Worm (Caenorhabditis elegans) whole organism, young adult: ENCODE data around the gene ooc-3.

Experiments used
- B0019.2 ChIP-seq: fragments of 200-800 bp; sonication (Bioruptor generic); conservative IDR thresholded peaks from 2 replicates; pipeline ENCODE4 v1.3.6; 2022; ENCODE audit warnings: missing genetic modification reagents, missing genetic modification characterization, missing compliant biosample characterization
- F23B12.7 ChIP-seq: sonication (generic microtip); optimal IDR thresholded peaks from 2 replicates; lab custom pipeline; 2017; ENCODE audit warnings: missing genetic modification characterization, mild to moderate bottlenecking, missing compliant biosample characterization, antibody characterized with exemption, moderate library complexity; ENCODE audit not compliant: insufficient read depth
- F33H1.4 ChIP-seq: fragments of 200-800 bp; sonication (Bioruptor generic); IDR thresholded peaks from 2 replicates; pipeline ENCODE4 v1.3.6; 2022; ENCODE audit warnings: missing genetic modification reagents, missing genetic modification characterization, missing compliant biosample characterization
- F37B4.10 ChIP-seq: fragments of 200-800 bp; sonication (Bioruptor generic); IDR thresholded peaks from 2 replicates; pipeline ENCODE4 v1.3.6; 2022; ENCODE audit warnings: missing genetic modification characterization, missing compliant biosample characterization
- F39B2.1 ChIP-seq: fragments of 200-800 bp; sonication (Bioruptor generic); IDR thresholded peaks from 2 replicates; pipeline ENCODE4 v1.3.6; 2022; ENCODE audit warnings: missing genetic modification reagents, missing genetic modification characterization, missing compliant biosample characterization
- F49E8.2 ChIP-seq: sonication (generic microtip); optimal IDR thresholded peaks from 3 replicates; lab custom pipeline; 2017; ENCODE audit warnings: missing genetic modification characterization, mild to moderate bottlenecking, missing compliant biosample characterization, antibody characterized with exemption, moderate library complexity; ENCODE audit not compliant: insufficient read depth
- Y53G8AR.9 ChIP-seq: fragments of 200-800 bp; sonication (Bioruptor generic); conservative IDR thresholded peaks from 2 replicates; pipeline ENCODE4 v1.3.6; 2022; ENCODE audit warnings: missing genetic modification reagents, missing genetic modification characterization, missing compliant biosample characterization
- Y79H2A.3 ChIP-seq: fragments of 200-800 bp; sonication (Bioruptor generic); conservative IDR thresholded peaks from 2 replicates; pipeline ENCODE4 v1.3.6; 2022; ENCODE audit warnings: missing genetic modification reagents, missing genetic modification characterization, missing compliant biosample characterization
- akir-1 ChIP-seq: fragments of 200-800 bp; sonication (Bioruptor generic); optimal IDR thresholded peaks from 2 replicates; lab custom pipeline; 2018; ENCODE audit warnings: mild to moderate bottlenecking, missing genetic modification characterization, moderate library complexity, missing compliant biosample characterization
- atf-7 ChIP-seq: sonication (generic microtip); optimal IDR thresholded peaks from 2 replicates; lab custom pipeline; 2017; ENCODE audit warnings: mild to moderate bottlenecking, missing genetic modification characterization, missing compliant biosample characterization
- attf-6 ChIP-seq: fragments of 200-800 bp; sonication (Bioruptor generic); IDR thresholded peaks from 2 replicates; pipeline ENCODE4 v1.3.6; 2022; ENCODE audit warnings: missing genetic modification reagents, missing genetic modification characterization, missing compliant biosample characterization
- bed-1 ChIP-seq: fragments of 200-800 bp; sonication (Bioruptor generic); IDR thresholded peaks from 2 replicates; pipeline ENCODE4 v1.3.6; 2022; ENCODE audit warnings: missing genetic modification reagents, missing genetic modification characterization, missing compliant biosample characterization
- bed-2 ChIP-seq: fragments of 200-800 bp; sonication (Bioruptor generic); IDR thresholded peaks from 2 replicates; pipeline ENCODE4 v1.3.6; 2022; ENCODE audit warnings: missing genetic modification reagents, missing genetic modification characterization, missing compliant biosample characterization
- cebp-1 ChIP-seq, 2 experiments: fragments of 200-800 bp in 1 of 2; sonication (Bioruptor generic) in 1 of 2; sonication (generic microtip) in 1 of 2; IDR thresholded peaks in 1 of 2; optimal IDR thresholded peaks in 1 of 2; 2 replicates each; pipeline versions ENCODE4 v1.3.6 to Lab custom; 2017 to 2022; ENCODE audit warnings: missing compliant biosample characterization in 2 of 2, missing genetic modification characterization in 2 of 2, mild to moderate bottlenecking in 1 of 2, missing genetic modification reagents in 1 of 2, moderate library complexity in 1 of 2
- ceh-40 ChIP-seq: fragments of 200-800 bp; sonication (Bioruptor generic); IDR thresholded peaks from 2 replicates; pipeline ENCODE4 v1.3.6; 2022; ENCODE audit warnings: missing genetic modification characterization, missing compliant biosample characterization
- ceh-58 ChIP-seq: fragments of 200-800 bp; sonication (Bioruptor generic); IDR thresholded peaks from 2 replicates; pipeline ENCODE4 v1.3.6; 2022; ENCODE audit warnings: missing genetic modification characterization, missing compliant biosample characterization
- die-1 ChIP-seq: sonication (generic microtip); optimal IDR thresholded peaks from 2 replicates; lab custom pipeline; 2016; ENCODE audit warnings: missing genotype, mild to moderate bottlenecking, missing genetic modification characterization, missing compliant biosample characterization
- egl-44 ChIP-seq: fragments of 200-800 bp; sonication (Bioruptor generic); IDR thresholded peaks from 2 replicates; pipeline ENCODE4 v1.3.6; 2022; ENCODE audit warnings: missing genetic modification reagents, missing genetic modification characterization, missing compliant biosample characterization
- egrh-3 ChIP-seq: fragments of 200-800 bp; sonication (Bioruptor generic); IDR thresholded peaks from 2 replicates; pipeline ENCODE4 v1.3.6; 2022; ENCODE audit warnings: missing genetic modification reagents, missing genetic modification characterization, missing compliant biosample characterization
- ekl-4 ChIP-seq: fragments of 200-800 bp; sonication (Bioruptor generic); IDR thresholded peaks from 2 replicates; pipeline ENCODE4 v1.3.6; 2022; ENCODE audit warnings: missing genetic modification reagents, missing genetic modification characterization, missing compliant biosample characterization
- him-1 ChIP-seq: sonication (generic microtip); optimal IDR thresholded peaks from 2 replicates; lab custom pipeline; 2016; ENCODE audit warnings: missing genotype, missing genetic modification reagents, missing genetic modification characterization, missing compliant biosample characterization
- hmg-1.2 ChIP-seq: fragments of 200-800 bp; sonication (Bioruptor generic); IDR thresholded peaks from 2 replicates; pipeline ENCODE4 v1.3.6; 2022; ENCODE audit warnings: missing genetic modification reagents, missing genetic modification characterization, missing compliant biosample characterization
- hrde-1 ChIP-seq: sonication (generic microtip); optimal IDR thresholded peaks from 2 replicates; lab custom pipeline; 2016; ENCODE audit warnings: missing genetic modification characterization, mild to moderate bottlenecking, missing compliant biosample characterization, moderate library complexity, missing genotype, missing genetic modification reagents, borderline replicate concordance
- hsf-1 ChIP-seq: fragments of 200-800 bp; sonication (Bioruptor generic); IDR thresholded peaks from 2 replicates; pipeline ENCODE4 v1.3.6; 2022; ENCODE audit warnings: missing genetic modification reagents, missing genetic modification characterization, missing compliant biosample characterization
- lin-54 ChIP-seq: fragments of 200-800 bp; sonication (Bioruptor generic); optimal IDR thresholded peaks from 2 replicates; lab custom pipeline; 2018; ENCODE audit warnings: mild to moderate bottlenecking, missing genetic modification characterization, missing compliant biosample characterization
- madf-3 ChIP-seq: fragments of 200-800 bp; sonication (Bioruptor generic); IDR thresholded peaks from 2 replicates; pipeline ENCODE4 v1.3.6; 2022; ENCODE audit warnings: missing genetic modification reagents, missing genetic modification characterization, missing compliant biosample characterization
- madf-6 ChIP-seq: fragments of 200-800 bp; sonication (Bioruptor generic); IDR thresholded peaks from 2 replicates; pipeline ENCODE4 v1.3.6; 2022; ENCODE audit warnings: missing genetic modification reagents, missing genetic modification characterization, missing compliant biosample characterization
- mcd-1 ChIP-seq: fragments of 200-800 bp; sonication (Bioruptor generic); IDR thresholded peaks from 2 replicates; pipeline ENCODE4 v1.3.6; 2022; ENCODE audit warnings: missing genetic modification reagents, missing genetic modification characterization, missing compliant biosample characterization
- nfyb-1 ChIP-seq: fragments of 200-800 bp; sonication (Bioruptor generic); IDR thresholded peaks from 2 replicates; pipeline ENCODE4 v1.3.6; 2022; ENCODE audit warnings: missing genetic modification reagents, missing genetic modification characterization, missing compliant biosample characterization
- nhr-27 ChIP-seq: fragments of 200-800 bp; sonication (Bioruptor generic); optimal IDR thresholded peaks from 2 replicates; lab custom pipeline; 2018; ENCODE audit warnings: mild to moderate bottlenecking, missing genetic modification characterization, moderate library complexity, missing compliant biosample characterization
- nhr-80 ChIP-seq: sonication (generic microtip); optimal IDR thresholded peaks from 2 replicates; lab custom pipeline; 2016; ENCODE audit warnings: missing genetic modification characterization, missing compliant biosample characterization
- repo-1 ChIP-seq: sonication (generic microtip); optimal IDR thresholded peaks from 2 replicates; lab custom pipeline; 2017; ENCODE audit warnings: mild to moderate bottlenecking, missing genetic modification characterization, missing compliant biosample characterization
- rpc-1 ChIP-seq, 2 experiments: fragments of 150-350 bp in 1 of 2; sonication (generic microtip) in 1 of 2; optimal IDR thresholded peaks; 2 replicates each; lab custom pipeline; 2014 to 2018; ENCODE audit warnings: missing biosample characterization in 1 of 2, missing genetic modification characterization in 1 of 2, missing genetic modification reagents in 1 of 2, missing genotype in 1 of 2
- tbp1 ChIP-seq: fragments of 200-800 bp; sonication (Bioruptor generic); optimal IDR thresholded peaks from 2 replicates; lab custom pipeline; 2018; ENCODE audit warnings: mild to moderate bottlenecking, missing genetic modification characterization, missing compliant biosample characterization
- tlf-1 ChIP-seq: fragments of 200-800 bp; sonication (Bioruptor generic); optimal IDR thresholded peaks from 2 replicates; lab custom pipeline; 2018; ENCODE audit warnings: mild to moderate bottlenecking, missing genetic modification characterization, missing compliant biosample characterization
- zfh-2 ChIP-seq: fragments of 200-800 bp; sonication (Bioruptor generic); conservative IDR thresholded peaks from 2 replicates; pipeline ENCODE4 v1.3.6; 2022; ENCODE audit warnings: missing genetic modification reagents, missing genetic modification characterization, missing compliant biosample characterization
- ztf-18 ChIP-seq: sonication (generic microtip); optimal IDR thresholded peaks from 2 replicates; lab custom pipeline; 2016; ENCODE audit warnings: missing genotype, mild to moderate bottlenecking, missing genetic modification characterization, missing compliant biosample characterization
- ztf-3 ChIP-seq: fragments of 200-800 bp; sonication (Bioruptor generic); optimal IDR thresholded peaks from 2 replicates; lab custom pipeline; 2018; ENCODE audit warnings: mild to moderate bottlenecking, missing genetic modification characterization, missing compliant biosample characterization

The ooc-3 gene

ce11 chrII:11463899-11464298 lies 31.2 kb downstream of the ooc-3 start (continued):
- TF ChIP-seq rpc-1 (optimal IDR thresholded peaks at IDR 0.05; lab: Kevin White, UChicago) (no peak), rpc-1 (tag; optimal IDR thresholded peaks at IDR 0.05; lab: Kevin White, UChicago) (no peak)

- TF ChIP-seq die-1 (tag; lab: Kevin White, UChicago) (no peak), nhr-80 (tag; lab: Kevin White, UChicago) (peak; percentile 55)
Observed at ce11 chrII:11459883-11460282, 35.2 kb downstream of the ooc-3 start.

- no peak for TF ChIP-seq attf-6
- TF ChIP-seq ceh-40 = no peak
- TF ChIP-seq atf-7 (tag; lab: Kevin White, UChicago) = no peak
- no peak for TF ChIP-seq nhr-27 (tag; lab: Kevin White, UChicago)
- peak; percentile 68; the same call in 1 of the 2 replicates for TF ChIP-seq ekl-4 (GFP tag; lab: Robert Waterston, UW)
- TF ChIP-seq repo-1 (tag; lab: Kevin White, UChicago) = peak; percentile 24
- peak; percentile 18; the same call in 1 of the 2 replicates for TF ChIP-seq hmg-1.2 (GFP tag; lab: Robert Waterston, UW)
- peak; percentile 67 for TF ChIP-seq madf-6
- TF ChIP-seq madf-3 (GFP tag; lab: Robert Waterston, UW) = peak; percentile 69; the same call in 1 of the 2 replicates
- TF ChIP-seq ztf-18 (tag; lab: Kevin White, UChicago) = no peak
- no peak for TF ChIP-seq akir-1
- TF ChIP-seq hsf-1 = peak; percentile 70; the same call in 1 of the 2 replicates
- peak; percentile 68 for TF ChIP-seq hrde-1
- no peak for TF ChIP-seq B0019.2 (GFP tag; lab: Robert Waterston, UW)
- peak; percentile 2 for TF ChIP-seq tlf-1 (GFP tag; lab: Kevin White, UChicago)
- TF ChIP-seq tbp1 (GFP tag; lab: Kevin White, UChicago) = peak; percentile 0
- no peak for TF ChIP-seq F23B12.7
- peak; percentile 24; the same call in 1 of the 2 replicates for TF ChIP-seq mcd-1
- TF ChIP-seq bed-2 (GFP tag; lab: Robert Waterston, UW) = no peak
- peak; percentile 43; the same call in 1 of the 2 replicates for TF ChIP-seq egl-44 (GFP tag; lab: Robert Waterston, UW)
- peak; percentile 26; the same call in 1 of the 2 replicates for TF ChIP-seq F33H1.4
- TF ChIP-seq F49E8.2 (tag; lab: Kevin White, UChicago) = peak; percentile 42
- no peak for TF ChIP-seq F37B4.10
- no peak for TF ChIP-seq ztf-3 (GFP tag; lab: Kevin White, UChicago)
- peak; percentile 21 for TF ChIP-seq lin-54 (GFP tag; lab: Kevin White, UChicago)
- TF ChIP-seq him-1 (tag; lab: Kevin White, UChicago) = peak; percentile 31
- peak; percentile 84; the same call in 1 of the 2 replicates for TF ChIP-seq Y79H2A.3 (GFP tag; lab: Robert Waterston, UW)
- no peak for TF ChIP-seq F39B2.1
- no peak for TF ChIP-seq cebp-1 (GFP tag; IDR thresholded peaks at IDR 0.05; lab: Robert Waterston, UW)
- TF ChIP-seq cebp-1 (tag; optimal IDR thresholded peaks at IDR 0.05; lab: Kevin White, UChicago) = peak; percentile 3
- TF ChIP-seq zfh-2 (GFP tag; lab: Robert Waterston, UW) = no peak
Observed at ce11 chrII:11455715-11456114, 39.4 kb downstream of the ooc-3 start.

- TF ChIP-seq madf-3 (GFP tag; lab: Robert Waterston, UW) (0 out of 2 replicates have a peak, but pooled peaks have one; percentile 12), nfyb-1 (GFP tag; lab: Robert Waterston, UW) (0 out of 2 replicates have a peak, but pooled peaks have one; percentile 12), Y53G8AR.9 (no peak), egrh-3 (GFP tag; lab: Robert Waterston, UW) (peak; percentile 75; the same call in 1 of the 2 replicates), ceh-58 (GFP tag; lab: Robert Waterston, UW) (0 out of 2 replicates have a peak, but pooled peaks have one; percentile 41), bed-1 (GFP tag; lab: Robert Waterston, UW) (no peak), zfh-2 (GFP tag; lab: Robert Waterston, UW) (peak; percentile 89), F37B4.10 (no peak)
Observed at ce11 chrII:11455140-11455539, 40.0 kb downstream of the ooc-3 start.
